Fruit fly (Drosophila melanogaster): ENCODE results near the gene bnk.

DNA sequence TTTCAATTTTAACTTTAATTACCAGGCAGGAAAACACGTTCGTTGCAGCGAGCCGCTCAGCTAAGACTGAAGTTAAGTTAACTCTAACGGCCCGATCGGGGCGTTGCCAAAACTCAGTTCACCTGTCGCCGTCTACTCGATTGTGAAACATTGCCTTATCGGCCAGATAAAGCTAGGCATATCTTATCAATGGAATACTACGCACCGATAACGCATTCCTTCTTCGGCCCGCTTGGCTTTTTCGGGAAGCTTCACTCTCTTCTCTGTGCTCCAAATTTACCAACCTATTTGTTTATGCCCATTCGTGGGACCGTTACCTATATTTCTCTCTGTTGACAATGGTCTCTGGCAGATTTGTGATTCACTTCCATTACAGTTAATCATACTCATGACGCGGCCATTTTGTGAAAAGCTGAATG lies 2.5 kb downstream of the bnk start, which contains the start of gene mesh:
- TF ChIP-seq CG8478 (optimal IDR thresholded peaks at IDR 0.05), result no peak
- TF ChIP-seq CTCF (optimal IDR thresholded peaks at IDR 0.05), result no peak
